Worm (Caenorhabditis elegans): Measurements from ENCODE around the gene Y14H12B.1.

Gene Y14H12B.1

ce11 chrII:3931825-3932224 lies 2.4 kb upstream of the Y14H12B.1 start:
- no peak for TF ChIP-seq B0310.2 (tag; optimal IDR thresholded peaks at IDR 0.05)
- no peak for TF ChIP-seq tbx-37 (GFP tag; conservative IDR thresholded peaks at IDR 0.05)
- TF ChIP-seq flt-1 (GFP tag; IDR thresholded peaks at IDR 0.05): no peak

DNA sequence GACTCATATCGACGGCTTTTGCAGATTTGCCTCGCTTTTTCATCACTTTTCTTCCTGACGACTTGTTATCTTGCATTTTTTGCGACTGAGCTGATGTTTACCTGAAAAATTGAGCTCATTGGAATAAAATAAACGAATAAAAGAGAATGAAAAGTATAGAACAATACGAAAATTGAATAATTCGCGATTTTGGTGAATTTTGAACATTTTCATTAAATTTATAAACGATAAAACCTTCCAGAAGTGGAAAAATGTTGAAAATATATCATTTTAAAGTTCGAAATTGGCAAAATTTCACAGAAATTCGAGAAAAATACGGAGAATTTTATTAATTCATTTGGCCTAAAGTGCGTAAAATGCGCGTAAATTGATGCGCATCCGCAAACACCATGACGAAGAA lies 607 bp upstream of the Y14H12B.1 start, which contains the start of gene Y14H12B.2:
TSS of gene Y14H12B.2 (minus strand) at position 101 of the 400 bp plus-strand sequence.
- TF ChIP-seq hmg-4 (GFP tag; optimal IDR thresholded peaks at IDR 0.05) (no peak), ets-7 (tag; optimal IDR thresholded peaks at IDR 0.05) (no peak)

DNA sequence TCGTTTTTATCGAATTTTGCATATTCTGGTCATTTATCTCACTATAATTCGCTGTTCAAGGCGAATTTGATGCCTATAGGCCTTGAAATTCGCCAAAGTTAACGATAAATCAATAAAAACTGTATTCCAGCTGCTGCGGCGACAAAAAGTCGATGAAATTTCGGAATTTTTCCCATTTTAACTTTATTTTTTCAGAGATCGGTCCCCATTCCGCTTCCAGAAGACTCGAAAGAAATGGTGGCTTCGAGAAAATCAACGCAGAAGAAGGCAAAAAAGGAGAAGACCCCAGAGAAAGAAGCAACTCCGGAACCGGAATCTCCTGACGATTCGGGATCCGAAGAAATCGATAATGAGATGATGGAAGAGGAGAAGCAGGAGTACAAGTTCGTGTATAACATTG lies 851 bp downstream of the Y14H12B.1 start:
- no peak for TF ChIP-seq ama-1 (optimal IDR thresholded peaks at IDR 0.05)
- no peak for TF ChIP-seq hmbx-1 (tag; optimal IDR thresholded peaks at IDR 0.05)
- TF ChIP-seq ceh-36 (tag; optimal IDR thresholded peaks at IDR 0.05): no peak
- TF ChIP-seq tra-4 (tag; optimal IDR thresholded peaks at IDR 0.05): no peak
- TF ChIP-seq flt-1 (GFP tag; IDR thresholded peaks at IDR 0.05): no peak
- TF ChIP-seq B0310.2 (tag; optimal IDR thresholded peaks at IDR 0.05): no peak
- no peak for TF ChIP-seq scrt-1 (GFP tag; IDR thresholded peaks at IDR 0.05)
- TF ChIP-seq tbx-11 (GFP tag; IDR thresholded peaks at IDR 0.05): no peak
- TF ChIP-seq F13C5.2 (tag; optimal IDR thresholded peaks at IDR 0.05): no peak
- no peak for TF ChIP-seq hmg-4 (GFP tag; optimal IDR thresholded peaks at IDR 0.05)
- no peak for TF ChIP-seq ets-7 (tag; optimal IDR thresholded peaks at IDR 0.05)
- TF ChIP-seq ceh-13 (GFP tag; optimal IDR thresholded peaks at IDR 0.05): no peak
- no peak for TF ChIP-seq hnd-1 (tag; optimal IDR thresholded peaks at IDR 0.05)
- TF ChIP-seq pes-1 (GFP tag; IDR thresholded peaks at IDR 0.05): no peak
- no peak for TF ChIP-seq aly-1 (tag; optimal IDR thresholded peaks at IDR 0.05)
- no peak for TF ChIP-seq sea-1 (GFP tag; conservative IDR thresholded peaks at IDR 0.05)
- TF ChIP-seq tbx-37 (GFP tag; conservative IDR thresholded peaks at IDR 0.05): no peak

DNA sequence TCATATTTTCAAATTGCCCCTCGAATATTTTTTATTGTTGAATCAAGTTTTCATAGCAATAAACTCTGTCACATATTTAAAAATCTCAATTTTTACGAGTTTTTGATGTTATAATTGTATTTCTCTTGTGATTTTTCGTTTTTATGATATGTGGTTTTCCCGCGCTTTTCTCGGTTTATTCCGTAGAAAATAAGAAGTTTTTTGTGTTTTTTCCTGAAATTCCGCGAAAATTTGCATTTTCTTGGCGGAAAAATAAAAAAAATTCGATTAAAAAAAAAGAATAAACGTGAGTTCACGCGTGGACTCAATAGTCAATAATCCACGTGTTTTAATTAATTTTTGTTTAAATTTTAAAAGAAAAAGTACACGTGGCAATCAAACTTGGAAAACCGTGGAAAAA lies 1.7 kb downstream of the Y14H12B.1 start:
- TF ChIP-seq tra-4 (tag; optimal IDR thresholded peaks at IDR 0.05) (no peak), tbx-11 (GFP tag; IDR thresholded peaks at IDR 0.05) (no peak), pes-1 (GFP tag; IDR thresholded peaks at IDR 0.05) (no peak), F13C5.2 (tag; optimal IDR thresholded peaks at IDR 0.05) (no peak)

ce11 chrII:3947404-3947803 lies 13.2 kb downstream of the Y14H12B.1 start:
- TF ChIP-seq scrt-1 (GFP tag; IDR thresholded peaks at IDR 0.05) (no peak), tbx-11 (GFP tag; IDR thresholded peaks at IDR 0.05) (no peak), sea-1 (GFP tag; conservative IDR thresholded peaks at IDR 0.05) (no peak), pes-1 (GFP tag; IDR thresholded peaks at IDR 0.05) (no peak), hmbx-1 (tag; optimal IDR thresholded peaks at IDR 0.05) (no peak), flt-1 (GFP tag; IDR thresholded peaks at IDR 0.05) (no peak), hmg-4 (GFP tag; optimal IDR thresholded peaks at IDR 0.05) (no peak), tra-4 (tag; optimal IDR thresholded peaks at IDR 0.05) (no peak), ama-1 (optimal IDR thresholded peaks at IDR 0.05) (no peak), ceh-36 (tag; optimal IDR thresholded peaks at IDR 0.05) (no peak), ceh-13 (GFP tag; optimal IDR thresholded peaks at IDR 0.05) (no peak)

ce11 chrII:3948507-3948906 lies 14.3 kb downstream of the Y14H12B.1 start:
- TF ChIP-seq sea-1 (GFP tag; conservative IDR thresholded peaks at IDR 0.05) (no peak), aly-1 (tag; optimal IDR thresholded peaks at IDR 0.05) (no peak), pes-1 (GFP tag; IDR thresholded peaks at IDR 0.05) (no peak), ets-7 (tag; optimal IDR thresholded peaks at IDR 0.05) (no peak), hmg-4 (GFP tag; optimal IDR thresholded peaks at IDR 0.05) (no peak), tbx-37 (GFP tag; conservative IDR thresholded peaks at IDR 0.05) (no peak), B0310.2 (tag; optimal IDR thresholded peaks at IDR 0.05) (no peak), ama-1 (optimal IDR thresholded peaks at IDR 0.05) (no peak), hmbx-1 (tag; optimal IDR thresholded peaks at IDR 0.05) (no peak), scrt-1 (GFP tag; IDR thresholded peaks at IDR 0.05) (no peak), flt-1 (GFP tag; IDR thresholded peaks at IDR 0.05) (no peak), ceh-36 (tag; optimal IDR thresholded peaks at IDR 0.05) (no peak), ceh-13 (GFP tag; optimal IDR thresholded peaks at IDR 0.05) (no peak), hnd-1 (tag; optimal IDR thresholded peaks at IDR 0.05) (no peak), tbx-11 (GFP tag; IDR thresholded peaks at IDR 0.05) (no peak), F13C5.2 (tag; optimal IDR thresholded peaks at IDR 0.05) (no peak), tra-4 (tag; optimal IDR thresholded peaks at IDR 0.05) (no peak)

- no peak for TF ChIP-seq ceh-13 (GFP tag; optimal IDR thresholded peaks at IDR 0.05)
- no peak for TF ChIP-seq hmbx-1 (tag; optimal IDR thresholded peaks at IDR 0.05)
- no peak for TF ChIP-seq pes-1 (GFP tag; IDR thresholded peaks at IDR 0.05)
- TF ChIP-seq tbx-37 (GFP tag; conservative IDR thresholded peaks at IDR 0.05): no peak
These were observed 15.8 kb downstream of the Y14H12B.1 start, which contains the start of gene sea-2 for ce11 chrII:3950077-3950476. sea-2 (plus strand) TSS chrII:3950377.

DNA sequence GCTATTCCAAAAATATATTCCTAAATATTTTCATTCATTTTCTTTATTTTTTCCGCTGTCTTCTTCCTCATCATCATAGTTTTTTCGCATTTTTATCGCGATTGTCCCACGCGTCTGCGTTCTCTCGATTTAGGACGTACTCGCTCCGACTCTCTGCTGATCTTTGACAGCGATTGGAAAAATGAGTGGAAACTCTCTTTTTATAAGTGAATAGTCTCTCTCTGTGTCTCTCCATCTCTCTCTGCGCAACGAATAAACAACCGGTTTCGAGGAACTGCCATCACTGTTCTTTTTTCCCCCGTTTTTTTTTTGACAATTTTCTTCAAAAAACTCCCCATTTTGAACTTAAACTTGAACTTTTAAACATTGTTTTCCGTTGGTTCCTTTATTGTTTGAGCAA lies 17.1 kb downstream of the Y14H12B.1 start:
- TF ChIP-seq sea-1 (GFP tag; conservative IDR thresholded peaks at IDR 0.05) (no peak), hmbx-1 (tag; optimal IDR thresholded peaks at IDR 0.05) (no peak), ama-1 (optimal IDR thresholded peaks at IDR 0.05) (no peak), pes-1 (GFP tag; IDR thresholded peaks at IDR 0.05) (no peak), hmg-4 (GFP tag; optimal IDR thresholded peaks at IDR 0.05) (no peak), hnd-1 (tag; optimal IDR thresholded peaks at IDR 0.05) (no peak), tbx-11 (GFP tag; IDR thresholded peaks at IDR 0.05) (no peak)

DNA sequence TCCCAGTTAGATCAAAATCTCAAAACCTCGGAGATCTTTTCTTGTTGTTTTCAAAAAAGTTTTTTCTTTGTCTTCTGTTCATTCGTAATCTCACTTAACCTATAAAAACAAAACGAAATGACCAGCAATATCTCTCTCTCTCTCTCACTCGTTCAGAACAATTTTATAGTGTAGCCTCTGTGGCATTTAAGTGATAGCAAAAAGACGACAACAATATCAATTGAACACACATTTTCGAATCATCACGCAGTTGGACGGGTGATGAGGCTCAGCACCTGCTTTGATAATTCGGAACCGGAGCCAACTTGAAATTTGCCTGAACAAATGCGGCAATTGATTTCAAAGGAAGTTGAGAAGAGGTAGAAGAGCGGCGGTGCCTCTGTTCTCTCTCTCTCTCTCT lies 18.1 kb downstream of the Y14H12B.1 start:
- TF ChIP-seq scrt-1 (GFP tag; IDR thresholded peaks at IDR 0.05) (no peak), tbx-11 (GFP tag; IDR thresholded peaks at IDR 0.05) (no peak), hmg-4 (GFP tag; optimal IDR thresholded peaks at IDR 0.05) (no peak), ama-1 (optimal IDR thresholded peaks at IDR 0.05) (no peak), flt-1 (GFP tag; IDR thresholded peaks at IDR 0.05) (no peak), ceh-13 (GFP tag; optimal IDR thresholded peaks at IDR 0.05) (no peak), hmbx-1 (tag; optimal IDR thresholded peaks at IDR 0.05) (no peak), ceh-36 (tag; optimal IDR thresholded peaks at IDR 0.05) (no peak), F13C5.2 (tag; optimal IDR thresholded peaks at IDR 0.05) (no peak), aly-1 (tag; optimal IDR thresholded peaks at IDR 0.05) (no peak), hnd-1 (tag; optimal IDR thresholded peaks at IDR 0.05) (no peak), tra-4 (tag; optimal IDR thresholded peaks at IDR 0.05) (no peak), pes-1 (GFP tag; IDR thresholded peaks at IDR 0.05) (no peak), ets-7 (tag; optimal IDR thresholded peaks at IDR 0.05) (no peak), B0310.2 (tag; optimal IDR thresholded peaks at IDR 0.05) (no peak)

Data from whole organism, early embryonic.